Worm (Caenorhabditis elegans) whole organism, L4 larva: ENCODE results near the gene srlf-16.

ENCODE experiments used
- R02D3.7 ChIP-seq: fragments of 150-350 bp; sonication (generic microtip); optimal IDR thresholded peaks from 3 replicates; lab custom pipeline; 2014; ENCODE audit warnings: missing biosample characterization, missing genetic modification characterization
- ctbp-1 ChIP-seq: fragments of 200-800 bp; sonication (Bioruptor generic); IDR thresholded peaks from 2 replicates; pipeline ENCODE4 v1.3.6; 2022; ENCODE audit warnings: missing genetic modification reagents, missing genetic modification characterization, missing compliant biosample characterization
- fos-1 ChIP-seq: fragments of 150-350 bp; optimal IDR thresholded peaks from 2 replicates; lab custom pipeline; 2014; ENCODE audit warnings: missing biosample characterization, missing genetic modification characterization
- nhr-237 ChIP-seq: sonication (generic microtip); optimal IDR thresholded peaks from 2 replicates; lab custom pipeline; 2017; ENCODE audit warnings: missing biosample characterization, missing genetic modification characterization
- nhr-41 ChIP-seq: fragments of 200-800 bp; sonication (Bioruptor generic); IDR thresholded peaks from 2 replicates; pipeline ENCODE4 v1.3.6; 2022; ENCODE audit warnings: missing genetic modification reagents, missing genetic modification characterization, missing compliant biosample characterization
- nhr-76 ChIP-seq: fragments of 150-350 bp; optimal IDR thresholded peaks from 2 replicates; lab custom pipeline; 2014; ENCODE audit warnings: missing biosample characterization, missing genetic modification characterization
- snpc-4 ChIP-seq: fragments of 150-350 bp; optimal IDR thresholded peaks from 2 replicates; lab custom pipeline; 2014; ENCODE audit warnings: missing biosample characterization, missing genetic modification characterization

DNA sequence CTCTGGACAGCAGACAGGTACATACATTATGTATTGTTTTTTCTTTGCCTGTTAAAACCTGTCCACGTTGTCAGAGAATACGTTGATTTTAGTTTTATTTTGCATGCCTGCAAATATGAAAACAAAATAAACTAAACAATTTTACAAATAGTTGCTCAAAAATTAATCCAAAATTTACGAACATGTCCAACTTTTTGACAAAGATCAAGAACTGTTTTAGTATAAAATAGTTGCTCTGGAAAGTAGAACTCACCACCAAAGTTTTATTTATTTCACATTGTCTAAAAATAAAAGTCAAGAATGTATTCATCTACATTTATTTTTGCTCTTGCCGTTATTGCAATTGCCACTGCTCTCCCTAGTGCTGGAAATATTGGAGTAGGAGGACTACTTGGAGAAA, at the start of gene srlf-16:
- no peak for TF ChIP-seq nhr-76 (tag; lab: Kevin White, UChicago)
- no peak for TF ChIP-seq snpc-4
- TF ChIP-seq R02D3.7 (tag; lab: Kevin White, UChicago) = no peak
- no peak for TF ChIP-seq fos-1
- TF ChIP-seq nhr-41 (GFP tag; lab: Robert Waterston, UW) = no peak
- TF ChIP-seq ctbp-1 (GFP tag; lab: Robert Waterston, UW) = no peak
- TF ChIP-seq nhr-237 (tag; lab: Kevin White, UChicago) = no peak
